Fruit fly (Drosophila melanogaster) whole organism: ENCODE results near the gene CG15353.

ENCODE experiments used
- CG8478 ChIP-seq: fragments of >200 bp; optimal IDR thresholded peaks from 2 replicates; lab custom pipeline; 2018; ENCODE audit warnings: inconsistent platforms
- EcR ChIP-seq, 2 experiments: fragments of >200 bp; optimal IDR thresholded peaks; 2 replicates each; lab custom pipeline; 2017; ENCODE audit warnings: missing biosample characterization in 2 of 2, missing genetic modification characterization in 2 of 2, missing genetic modification reagents in 2 of 2
- pan ChIP-seq: fragments of >200 bp; optimal IDR thresholded peaks from 2 replicates; lab custom pipeline; 2017
- psq ChIP-seq: fragments of >200 bp; optimal IDR thresholded peaks from 2 replicates; lab custom pipeline; 2017

DNA sequence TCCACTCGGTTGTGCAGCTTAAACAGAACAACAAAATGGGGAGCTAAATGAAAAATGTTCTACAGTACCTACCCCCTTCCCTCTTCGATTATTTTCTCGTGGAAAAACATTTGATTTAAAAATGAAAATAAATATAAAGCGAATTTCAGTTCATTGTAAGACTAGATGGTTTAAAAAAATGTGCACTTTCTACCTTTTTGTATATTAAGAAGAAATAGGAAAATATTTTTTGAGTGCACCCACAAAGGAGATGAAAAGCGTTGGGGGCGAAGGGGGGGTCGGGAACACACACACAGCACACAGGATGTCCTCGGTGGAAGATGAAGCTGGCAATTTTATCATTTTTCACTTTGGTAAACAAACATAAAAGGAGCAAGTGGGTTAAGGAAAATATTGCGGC, 15.8 kb upstream of the CG15353 start:
- TF ChIP-seq CG8478 (no peak), pan (lab: Kevin White, UChicago) (no peak), psq (lab: Kevin White, UChicago) (no peak), EcR (GFP tag; optimal IDR thresholded peaks at IDR 0.05; lab: Kevin White, UChicago) (no peak)
